Fruit fly (Drosophila melanogaster) whole organism, prepupa: ENCODE measurements around the gene Ubr3.

Experiments used
- Blimp-1 ChIP-seq: fragments of 200-800 bp; sonication (Bioruptor generic); optimal IDR thresholded peaks from 3 replicates; lab custom pipeline; 2017; ENCODE audit warnings: missing biosample characterization, missing genetic modification characterization, mild to moderate bottlenecking, moderate library complexity, missing genetic modification reagents
- CG10669 ChIP-seq: fragments of 200-800 bp; sonication (Bioruptor generic); optimal IDR thresholded peaks from 3 replicates; lab custom pipeline; 2018; ENCODE audit warnings: missing biosample characterization, mild to moderate bottlenecking, missing genetic modification characterization, moderate library complexity
- CG15336 ChIP-seq: fragments of 200-800 bp; sonication (Bioruptor generic); IDR thresholded peaks from 2 replicates; pipeline ENCODE4 v1.3.6; 2022; ENCODE audit warnings: missing biosample characterization, missing genetic modification characterization
- CG3032 ChIP-seq: fragments of 200-800 bp; optimal IDR thresholded peaks from 2 replicates; lab custom pipeline; 2019; ENCODE audit warnings: missing biosample characterization, mild to moderate bottlenecking, missing genetic modification characterization, moderate library complexity
- CG31627 ChIP-seq: fragments of 200-800 bp; sonication (Bioruptor generic); optimal IDR thresholded peaks from 3 replicates; lab custom pipeline; 2016; ENCODE audit warnings: missing biosample characterization, missing genetic modification characterization
- CG34406 ChIP-seq: fragments of 200-800 bp; sonication (Bioruptor generic); optimal IDR thresholded peaks from 3 replicates; lab custom pipeline; 2016; ENCODE audit warnings: missing biosample characterization, missing genetic modification characterization
- CG8119 ChIP-seq: fragments of 200-800 bp; sonication (Bioruptor generic); IDR thresholded peaks from 3 replicates; pipeline ENCODE4 v1.3.6; 2022; ENCODE audit warnings: missing biosample characterization, missing genetic modification characterization
- OdsH ChIP-seq: fragments of 200-800 bp; sonication (Bioruptor generic); optimal IDR thresholded peaks from 3 replicates; lab custom pipeline; 2016; ENCODE audit warnings: missing biosample characterization, missing genetic modification characterization
- Smox ChIP-seq: fragments of 200-800 bp; sonication (Bioruptor generic); optimal IDR thresholded peaks from 3 replicates; lab custom pipeline; 2016; ENCODE audit warnings: missing biosample characterization, missing genetic modification characterization
- Sox102F ChIP-seq: fragments of 200-800 bp; sonication (Bioruptor generic); optimal IDR thresholded peaks from 2 replicates; lab custom pipeline; 2016; ENCODE audit warnings: missing biosample characterization, mild to moderate bottlenecking, missing genetic modification characterization
- net ChIP-seq: fragments of 200-800 bp; sonication (Bioruptor generic); optimal IDR thresholded peaks from 3 replicates; lab custom pipeline; 2016; ENCODE audit warnings: missing biosample characterization, missing genetic modification characterization
- topi ChIP-seq: fragments of 200-800 bp; sonication (Bioruptor generic); optimal IDR thresholded peaks from 3 replicates; lab custom pipeline; 2016; ENCODE audit warnings: missing biosample characterization, missing genetic modification characterization
- vri ChIP-seq: fragments of 200-800 bp; sonication (Bioruptor generic); optimal IDR thresholded peaks from 3 replicates; lab custom pipeline; 2016; ENCODE audit warnings: missing biosample characterization, mild to moderate bottlenecking, missing genetic modification characterization

- TF ChIP-seq CG15336 (peak; percentile 79), OdsH (GFP tag; lab: Kevin White, UChicago) (peak; percentile 88), CG31627 (GFP tag; lab: Kevin White, UChicago) (peak; percentile 81), vri (peak; percentile 71), net (GFP tag; lab: Kevin White, UChicago) (peak; percentile 85), Smox (peak; percentile 82), topi (peak; percentile 90), CG34406 (peak; percentile 70), CG10669 (GFP tag; lab: Kevin White, UChicago) (peak; percentile 85), Blimp-1 (GFP tag; lab: Kevin White, UChicago) (peak; percentile 22), CG3032 (peak; percentile 87), CG8119 (GFP tag; lab: Robert Waterston, UW) (peak; percentile 84), Sox102F (peak; percentile 84)
These were observed 34.7 kb downstream of the Ubr3 start for dm6 chrX:7970396-7970795.
